Fruit fly (Drosophila melanogaster) whole organism, embryonic: ENCODE measurements around the gene ca.

Source experiments
- C15 ChIP-seq: fragments of 200-800 bp; sonication (Bioruptor generic); IDR thresholded peaks from 3 replicates; pipeline ENCODE4 v1.3.6; 2022; ENCODE audit warnings: missing biosample characterization, missing genetic modification characterization
- CG1024 ChIP-seq: fragments of 200-800 bp; sonication (Bioruptor generic); IDR thresholded peaks from 2 replicates; pipeline ENCODE4 v1.3.6; 2022; ENCODE audit warnings: missing biosample characterization, missing genetic modification characterization
- CG10462 ChIP-seq: fragments of 200-800 bp; sonication (Bioruptor generic); optimal IDR thresholded peaks from 2 replicates; lab custom pipeline; 2016; ENCODE audit warnings: missing biosample characterization, missing genetic modification characterization
- CG10543 ChIP-seq: fragments of 200-800 bp; sonication (Bioruptor generic); optimal IDR thresholded peaks from 3 replicates; lab custom pipeline; 2017; ENCODE audit warnings: missing biosample characterization, mild to moderate bottlenecking, missing genetic modification characterization, moderate library complexity
- CG10565 ChIP-seq: fragments of 200-800 bp; sonication (Bioruptor generic); optimal IDR thresholded peaks from 3 replicates; lab custom pipeline; 2016; ENCODE audit warnings: missing biosample characterization, mild to moderate bottlenecking, missing genetic modification characterization
- CG14014 ChIP-seq: fragments of 200-800 bp; sonication (Bioruptor generic); IDR thresholded peaks from 2 replicates; pipeline ENCODE4 v1.3.6; 2022; ENCODE audit warnings: missing biosample characterization, missing genetic modification characterization
- CG14710 ChIP-seq: fragments of 200-800 bp; sonication (Bioruptor generic); optimal IDR thresholded peaks from 3 replicates; lab custom pipeline; 2019; ENCODE audit warnings: missing biosample characterization, mild to moderate bottlenecking, missing genetic modification characterization, moderate library complexity
- CG15011 ChIP-seq: fragments of 200-800 bp; sonication (Bioruptor generic); optimal IDR thresholded peaks from 3 replicates; lab custom pipeline; 2018; ENCODE audit warnings: missing biosample characterization, mild to moderate bottlenecking, missing genetic modification characterization
- CG17359 ChIP-seq: fragments of 200-800 bp; sonication (Bioruptor generic); optimal IDR thresholded peaks from 3 replicates; lab custom pipeline; 2018; ENCODE audit warnings: missing biosample characterization, mild to moderate bottlenecking, missing genetic modification characterization, moderate library complexity
- CG17802 ChIP-seq: fragments of 200-800 bp; sonication (Bioruptor generic); optimal IDR thresholded peaks from 2 replicates; lab custom pipeline; 2018; ENCODE audit warnings: missing biosample characterization, mild to moderate bottlenecking, missing genetic modification characterization, moderate library complexity
- CG18599 ChIP-seq: fragments of 200-800 bp; sonication (Bioruptor generic); optimal IDR thresholded peaks from 3 replicates; lab custom pipeline; 2017; ENCODE audit warnings: missing biosample characterization, missing genetic modification characterization, mild to moderate bottlenecking, moderate library complexity, missing genetic modification reagents
- CG2678 ChIP-seq: fragments of 200-800 bp; sonication (Bioruptor generic); optimal IDR thresholded peaks from 3 replicates; lab custom pipeline; 2019; ENCODE audit warnings: missing biosample characterization, mild to moderate bottlenecking, missing genetic modification characterization, moderate library complexity
- CG31224 ChIP-seq: fragments of 200-800 bp; sonication (Bioruptor generic); IDR thresholded peaks from 2 replicates; pipeline ENCODE4 v1.3.6; 2022; ENCODE audit warnings: missing biosample characterization, missing genetic modification characterization
- CG33557 ChIP-seq: fragments of 200-800 bp; sonication (Bioruptor generic); optimal IDR thresholded peaks from 2 replicates; lab custom pipeline; 2019; ENCODE audit warnings: missing biosample characterization, mild to moderate bottlenecking, missing genetic modification characterization, moderate library complexity
- CG34376 ChIP-seq: fragments of 200-800 bp; sonication (Bioruptor generic); optimal IDR thresholded peaks from 2 replicates; lab custom pipeline; 2018; ENCODE audit warnings: missing biosample characterization, mild to moderate bottlenecking, missing genetic modification characterization
- CG34422 ChIP-seq: fragments of 200-800 bp; sonication (Bioruptor generic); IDR thresholded peaks from 3 replicates; pipeline ENCODE4 v1.3.6; 2022; ENCODE audit warnings: missing biosample characterization, missing genetic modification characterization
- CG42726 ChIP-seq: fragments of 200-800 bp; sonication (Bioruptor generic); IDR thresholded peaks from 2 replicates; pipeline ENCODE4 v1.3.6; 2022; ENCODE audit warnings: missing biosample characterization, missing genetic modification characterization; ENCODE audit not compliant: partially characterized antibody
- CG4424 ChIP-seq: fragments of 200-800 bp; sonication (Bioruptor generic); optimal IDR thresholded peaks from 3 replicates; lab custom pipeline; 2016; ENCODE audit warnings: missing biosample characterization, missing genetic modification characterization
- CG5180 ChIP-seq: fragments of 200-800 bp; sonication (Bioruptor generic); optimal IDR thresholded peaks from 3 replicates; lab custom pipeline; 2017; ENCODE audit warnings: missing biosample characterization, missing genetic modification characterization, mild to moderate bottlenecking, moderate library complexity, missing genetic modification reagents
- CG7786 ChIP-seq: fragments of 200-800 bp; sonication (Bioruptor generic); optimal IDR thresholded peaks from 2 replicates; lab custom pipeline; 2016; ENCODE audit warnings: missing biosample characterization, missing genetic modification characterization
- CG8944 ChIP-seq: fragments of 200-800 bp; sonication (Bioruptor generic); optimal IDR thresholded peaks from 3 replicates; lab custom pipeline; 2016; ENCODE audit warnings: missing biosample characterization, missing genetic modification characterization
- CG9727 ChIP-seq: fragments of 200-800 bp; sonication (Bioruptor generic); optimal IDR thresholded peaks from 3 replicates; lab custom pipeline; 2017; ENCODE audit warnings: missing biosample characterization, mild to moderate bottlenecking, missing genetic modification characterization
- CG9932 ChIP-seq: fragments of 200-800 bp; sonication (Bioruptor generic); IDR thresholded peaks from 2 replicates; pipeline ENCODE4 v1.3.6; 2022; ENCODE audit warnings: missing biosample characterization, missing genetic modification characterization
- CrebB ChIP-seq: fragments of 200-800 bp; sonication (Bioruptor generic); optimal IDR thresholded peaks from 3 replicates; lab custom pipeline; 2018; ENCODE audit warnings: missing biosample characterization, mild to moderate bottlenecking, missing genetic modification characterization
- Dek ChIP-seq: fragments of 200-800 bp; sonication (Bioruptor generic); optimal IDR thresholded peaks from 3 replicates; lab custom pipeline; 2019; ENCODE audit warnings: missing biosample characterization, mild to moderate bottlenecking, missing genetic modification characterization, moderate library complexity
- Eip74EF ChIP-seq, 2 experiments: fragments of 200-800 bp in 1 of 2; fragments of >200 bp in 1 of 2; sonication (Bioruptor generic) in 1 of 2; optimal IDR thresholded peaks; 2 replicates each; lab custom pipeline; 2017 to 2019; ENCODE audit warnings: missing biosample characterization in 2 of 2, missing genetic modification characterization in 2 of 2, mild to moderate bottlenecking in 1 of 2, moderate library complexity in 1 of 2
- Fer1 ChIP-seq: fragments of 200-800 bp; sonication (Bioruptor generic); optimal IDR thresholded peaks from 2 replicates; lab custom pipeline; 2017; ENCODE audit warnings: missing biosample characterization, mild to moderate bottlenecking, missing genetic modification characterization
- Mad ChIP-seq: fragments of 200-800 bp; sonication (Bioruptor generic); optimal IDR thresholded peaks from 2 replicates; lab custom pipeline; 2016; ENCODE audit warnings: missing biosample characterization, missing genetic modification characterization
- NFAT ChIP-seq: fragments of 200-800 bp; sonication (Bioruptor generic); IDR thresholded peaks from 2 replicates; pipeline ENCODE4 v1.3.6; 2022; ENCODE audit warnings: missing biosample characterization, missing genetic modification characterization
- Rfx ChIP-seq: fragments of 200-800 bp; sonication (Bioruptor generic); IDR thresholded peaks from 2 replicates; pipeline ENCODE4 v1.3.6; 2022; ENCODE audit warnings: missing biosample characterization, missing genetic modification characterization
- Stat92E ChIP-seq, 3 experiments: fragments of >200 bp in 2 of 3; fragments of 200-800 bp in 1 of 3; sonication (Bioruptor generic) in 1 of 3; optimal IDR thresholded peaks; 2 replicates each; lab custom pipeline; 2017 to 2019; ENCODE audit warnings: missing biosample characterization in 3 of 3, missing genetic modification characterization in 3 of 3, mild to moderate bottlenecking in 1 of 3, moderate library complexity in 1 of 3
- Usf ChIP-seq: fragments of 200-800 bp; sonication (Bioruptor generic); optimal IDR thresholded peaks from 2 replicates; lab custom pipeline; 2017; ENCODE audit warnings: missing genotype, missing biosample characterization, missing genetic modification characterization
- abd-A ChIP-seq: fragments of 200-800 bp; sonication (Bioruptor generic); optimal IDR thresholded peaks from 3 replicates; lab custom pipeline; 2019; ENCODE audit warnings: missing biosample characterization, mild to moderate bottlenecking, missing genetic modification characterization, moderate library complexity
- cad ChIP-seq: fragments of >200 bp; optimal IDR thresholded peaks from 2 replicates; lab custom pipeline; 2017; ENCODE audit warnings: missing biosample characterization, missing genetic modification characterization
- croc ChIP-seq: fragments of 200-800 bp; sonication (Bioruptor generic); conservative IDR thresholded peaks from 3 replicates; pipeline ENCODE4 v1.3.6; 2022; ENCODE audit warnings: missing biosample characterization, missing genetic modification characterization
- dimm ChIP-seq: fragments of 200-800 bp; sonication (Bioruptor generic); IDR thresholded peaks from 2 replicates; pipeline ENCODE4 v1.3.6; 2022; ENCODE audit warnings: missing biosample characterization, missing genetic modification characterization
- fu2 ChIP-seq: fragments of 200-800 bp; sonication (Bioruptor generic); optimal IDR thresholded peaks from 2 replicates; lab custom pipeline; 2016; ENCODE audit warnings: missing biosample characterization, missing genetic modification characterization
- her ChIP-seq: fragments of 200-800 bp; sonication (Bioruptor generic); optimal IDR thresholded peaks from 2 replicates; lab custom pipeline; 2016; ENCODE audit warnings: missing biosample characterization, missing genetic modification characterization
- hth ChIP-seq: fragments of >200 bp; optimal IDR thresholded peaks from 2 replicates; lab custom pipeline; 2017; ENCODE audit warnings: inconsistent platforms
- lilli ChIP-seq: fragments of 200-800 bp; sonication (Bioruptor generic); optimal IDR thresholded peaks from 3 replicates; lab custom pipeline; 2016; ENCODE audit warnings: missing biosample characterization, missing genetic modification characterization
- ranshi ChIP-seq: fragments of 200-800 bp; sonication (Bioruptor generic); IDR thresholded peaks from 2 replicates; pipeline ENCODE4 v1.3.6; 2022; ENCODE audit warnings: missing biosample characterization, missing genetic modification characterization
- sc ChIP-seq, 3 experiments: fragments of >200 bp in 2 of 3; fragments of 200-800 bp in 1 of 3; sonication (Bioruptor generic) in 1 of 3; optimal IDR thresholded peaks; 2 replicates in 2 of 3; 3 replicates in 1 of 3; lab custom pipeline; 2017; ENCODE audit warnings: mild to moderate bottlenecking in 1 of 3, missing biosample characterization in 1 of 3, missing genetic modification characterization in 1 of 3, missing genetic modification reagents in 1 of 3
- schlank ChIP-seq: fragments of 200-800 bp; sonication (Bioruptor generic); optimal IDR thresholded peaks from 2 replicates; lab custom pipeline; 2018; ENCODE audit warnings: missing biosample characterization, mild to moderate bottlenecking, missing genetic modification characterization
- shn ChIP-seq: fragments of 200-800 bp; sonication (Bioruptor generic); optimal IDR thresholded peaks from 3 replicates; lab custom pipeline; 2016; ENCODE audit warnings: missing biosample characterization, missing genetic modification characterization
- sim ChIP-seq: fragments of 200-800 bp; sonication (Bioruptor generic); IDR thresholded peaks from 2 replicates; pipeline ENCODE4 v1.3.6; 2022; ENCODE audit warnings: missing biosample characterization, missing genetic modification characterization
- stwl ChIP-seq: fragments of 200-800 bp; sonication (Bioruptor generic); optimal IDR thresholded peaks from 3 replicates; lab custom pipeline; 2018; ENCODE audit warnings: missing biosample characterization, mild to moderate bottlenecking, missing genetic modification characterization, moderate library complexity
- tgo ChIP-seq: fragments of 200-800 bp; sonication (Bioruptor generic); IDR thresholded peaks from 3 replicates; pipeline ENCODE4 v1.3.6; 2022; ENCODE audit warnings: missing biosample characterization, missing genetic modification characterization
- vnd ChIP-seq: fragments of 200-800 bp; sonication (Bioruptor generic); IDR thresholded peaks from 3 replicates; pipeline ENCODE4 v1.3.6; 2022; ENCODE audit warnings: missing biosample characterization, missing genetic modification characterization; ENCODE audit not compliant: partially characterized antibody
- zf30C ChIP-seq: fragments of 200-800 bp; sonication (Bioruptor generic); optimal IDR thresholded peaks from 3 replicates; lab custom pipeline; 2018; ENCODE audit warnings: missing biosample characterization, mild to moderate bottlenecking, missing genetic modification characterization

ca gene

dm6 chr3R:29802753-29803313, 3.8 kb upstream of the ca start, which contains the start of the genes Etfb and CG7789 (continued):
- TF ChIP-seq Stat92E (GFP tag; optimal IDR thresholded peaks at IDR 0.05; lab: Kevin White, UChicago): no peak
- TF ChIP-seq ranshi (GFP tag; lab: Robert Waterston, UW): peak; percentile 67
- TF ChIP-seq CG15011 (GFP tag; lab: Kevin White, UChicago): no peak
- TF ChIP-seq shn: peak; percentile 81
- TF ChIP-seq CG10543 (GFP tag; lab: Kevin White, UChicago): peak; percentile 68
- TF ChIP-seq CG5180 (GFP tag; lab: Kevin White, UChicago): no peak
- peak; percentile 43; the same call in 1 of the 2 replicates for TF ChIP-seq CG1024 (GFP tag; lab: Robert Waterston, UW)
- no peak for TF ChIP-seq sc (optimal IDR thresholded peaks at IDR 0.05; lab: Kevin White, UChicago)
- no peak for TF ChIP-seq sc (GFP tag; optimal IDR thresholded peaks at IDR 0.05; lab: Kevin White, UChicago)
- TF ChIP-seq vnd: peak; percentile 76
- TF ChIP-seq Usf (GFP tag; lab: Kevin White, UChicago): peak; percentile 32
- no peak for TF ChIP-seq CG2678
- peak; percentile 73 for TF ChIP-seq CrebB (tag; lab: Kevin White, UChicago)
- TF ChIP-seq CG9932 (GFP tag; lab: Robert Waterston, UW): peak; percentile 85
- no peak for TF ChIP-seq cad (GFP tag; lab: Kevin White, UChicago)
- peak; percentile 45 for TF ChIP-seq CG10462
- no peak for TF ChIP-seq CG17802
- TF ChIP-seq Fer1 (GFP tag; lab: Kevin White, UChicago): peak; percentile 59
- peak; percentile 39 for TF ChIP-seq CG8944 (GFP tag; lab: Kevin White, UChicago)
- no peak for TF ChIP-seq CG4424 (GFP tag; lab: Kevin White, UChicago)
- TF ChIP-seq dimm (GFP tag; lab: Robert Waterston, UW): no peak
- peak; percentile 60; the same call in 1 of the 2 replicates for TF ChIP-seq CG42726 (GFP tag; lab: Robert Waterston, UW)
- peak; percentile 80 for TF ChIP-seq CG34376
- TF ChIP-seq Eip74EF (GFP tag; optimal IDR thresholded peaks at IDR 0.05; lab: Kevin White, UChicago): no peak
- peak; percentile 80 for TF ChIP-seq CG7786 (GFP tag; lab: Kevin White, UChicago)
- TF ChIP-seq Dek: peak; percentile 79
- peak; percentile 60 for TF ChIP-seq Mad
- TF ChIP-seq her: peak; percentile 73
- no peak for TF ChIP-seq zf30C (GFP tag; lab: Kevin White, UChicago)
- TF ChIP-seq sim (GFP tag; lab: Robert Waterston, UW): no peak
- TF ChIP-seq lilli: peak; percentile 88
- peak; percentile 78 for TF ChIP-seq C15
- TF ChIP-seq CG14710 (tag; lab: Kevin White, UChicago): peak; percentile 61
- TF ChIP-seq schlank: peak; percentile 72
- TF ChIP-seq CG33557: peak; percentile 32
- TF ChIP-seq croc: peak; percentile 65
- TF ChIP-seq CG10565 (GFP tag; lab: Kevin White, UChicago): no peak
- TF ChIP-seq tgo (GFP tag; lab: Robert Waterston, UW): peak; percentile 66
- TF ChIP-seq hth (lab: Kevin White, UChicago): no peak
- TF ChIP-seq CG9727: peak; percentile 61
- peak; percentile 81 for TF ChIP-seq Rfx (GFP tag; lab: Robert Waterston, UW)
- peak; percentile 39 for TF ChIP-seq CG17359
- TF ChIP-seq fu2 (GFP tag; lab: Kevin White, UChicago): peak; percentile 71
- peak; percentile 11 for TF ChIP-seq stwl (tag; lab: Kevin White, UChicago)
- TF ChIP-seq NFAT (GFP tag; lab: Robert Waterston, UW): peak; percentile 79; the same call in 1 of the 2 replicates
- peak; percentile 74 for TF ChIP-seq CG14014 (GFP tag; lab: Robert Waterston, UW)
- peak; percentile 77 for TF ChIP-seq CG31224
- TF ChIP-seq abd-A: no peak
- TF ChIP-seq CG18599 (GFP tag; lab: Kevin White, UChicago): peak; percentile 36
- peak; percentile 93 for TF ChIP-seq CG34422 (GFP tag; lab: Robert Waterston, UW)
